Worm (Caenorhabditis elegans): ENCODE measurements around the gene chil-16.
A peak's percentile ranks its signal among the peaks of the same experiment; 100 is the strongest.

Gene chil-16

DNA sequence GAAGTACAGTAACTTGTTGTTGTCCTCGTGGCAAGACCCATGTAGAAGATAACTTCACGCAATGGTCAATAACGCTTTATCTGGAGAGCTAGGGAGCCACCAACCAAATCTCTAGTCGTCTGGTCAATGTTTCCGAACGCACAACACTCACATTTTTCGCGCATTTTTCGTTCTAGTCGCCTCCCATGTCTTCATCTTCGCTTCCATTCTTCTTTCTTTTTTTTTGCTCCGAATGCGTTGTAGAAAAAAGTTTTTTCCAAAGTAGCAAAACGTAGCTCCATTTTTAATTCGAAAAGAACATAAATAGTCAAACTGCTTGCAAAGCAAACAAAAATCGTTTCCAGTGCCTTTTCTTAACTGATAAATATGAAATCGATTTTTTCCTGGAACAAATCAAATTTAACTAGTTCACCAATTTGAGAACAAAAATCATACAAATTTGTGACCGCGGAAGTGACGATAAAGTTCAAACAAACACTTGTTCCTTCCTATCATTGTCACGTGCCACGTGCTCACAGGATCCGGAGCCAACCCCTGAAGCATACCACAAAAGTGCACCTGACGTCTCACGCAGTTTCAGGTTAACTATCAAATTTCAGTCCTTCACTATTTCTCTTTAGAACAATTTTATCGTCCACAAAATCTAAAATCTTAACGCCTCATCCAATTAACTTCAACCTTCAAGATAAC, 22.8 kb downstream of the chil-16 start:
- TF ChIP-seq pqm-1 (tag; optimal IDR thresholded peaks at IDR 0.05): peak; percentile 55
- no peak for TF ChIP-seq sea-2 (GFP tag; optimal IDR thresholded peaks at IDR 0.05)
- TF ChIP-seq nhr-11 (tag; optimal IDR thresholded peaks at IDR 0.05): no peak
- peak; percentile 26 for TF ChIP-seq jun-1 (tag; optimal IDR thresholded peaks at IDR 0.05)
- peak; percentile 13 for TF ChIP-seq pha-4 (tag; optimal IDR thresholded peaks at IDR 0.05)
- peak; percentile 39 for TF ChIP-seq elt-2 (tag; optimal IDR thresholded peaks at IDR 0.05)

DNA sequence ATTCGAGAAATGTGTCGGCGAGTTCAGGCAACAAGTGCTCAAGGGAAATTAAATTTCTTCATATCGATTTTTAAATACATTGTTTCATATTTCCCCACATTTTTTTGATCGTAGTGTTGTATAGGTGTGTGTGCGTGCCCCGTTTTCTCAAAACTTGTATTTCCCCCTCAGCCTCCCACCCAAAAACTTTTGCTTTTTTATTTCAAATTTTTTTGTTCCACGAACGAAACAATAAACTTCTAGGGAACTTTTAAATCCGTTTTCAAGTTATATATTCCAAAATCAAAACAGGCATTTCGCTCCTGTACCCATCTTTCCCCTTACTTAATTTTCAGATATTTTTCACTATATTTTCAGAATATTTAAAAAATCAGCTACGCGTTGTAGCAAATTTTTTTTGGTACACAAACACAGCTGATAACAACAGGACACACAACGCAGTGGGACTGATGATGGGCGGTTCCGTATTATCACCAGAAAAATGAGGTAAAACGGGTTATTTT, 23.6 kb downstream of the chil-16 start, which contains the start of the genes M176.4 and M176.16:
M176.4 (plus strand) TSS at position 301 of the 503 bp plus-strand sequence.
M176.16 (plus strand) TSS at position 453 of the 503 bp plus-strand sequence.
- TF ChIP-seq fkh-10 (GFP tag; optimal IDR thresholded peaks at IDR 0.05) (no peak), unc-62 (GFP tag; optimal IDR thresholded peaks at IDR 0.05) (no peak), nhr-23 (tag; optimal IDR thresholded peaks at IDR 0.05) (no peak), zag-1 (tag; optimal IDR thresholded peaks at IDR 0.05) (no peak), lin-15B (tag; optimal IDR thresholded peaks at IDR 0.05) (no peak), daf-12 (tag; optimal IDR thresholded peaks at IDR 0.05) (no peak), elt-2 (tag; optimal IDR thresholded peaks at IDR 0.05) (peak; percentile 38), tbx-2 (tag; optimal IDR thresholded peaks at IDR 0.05) (no peak)

DNA sequence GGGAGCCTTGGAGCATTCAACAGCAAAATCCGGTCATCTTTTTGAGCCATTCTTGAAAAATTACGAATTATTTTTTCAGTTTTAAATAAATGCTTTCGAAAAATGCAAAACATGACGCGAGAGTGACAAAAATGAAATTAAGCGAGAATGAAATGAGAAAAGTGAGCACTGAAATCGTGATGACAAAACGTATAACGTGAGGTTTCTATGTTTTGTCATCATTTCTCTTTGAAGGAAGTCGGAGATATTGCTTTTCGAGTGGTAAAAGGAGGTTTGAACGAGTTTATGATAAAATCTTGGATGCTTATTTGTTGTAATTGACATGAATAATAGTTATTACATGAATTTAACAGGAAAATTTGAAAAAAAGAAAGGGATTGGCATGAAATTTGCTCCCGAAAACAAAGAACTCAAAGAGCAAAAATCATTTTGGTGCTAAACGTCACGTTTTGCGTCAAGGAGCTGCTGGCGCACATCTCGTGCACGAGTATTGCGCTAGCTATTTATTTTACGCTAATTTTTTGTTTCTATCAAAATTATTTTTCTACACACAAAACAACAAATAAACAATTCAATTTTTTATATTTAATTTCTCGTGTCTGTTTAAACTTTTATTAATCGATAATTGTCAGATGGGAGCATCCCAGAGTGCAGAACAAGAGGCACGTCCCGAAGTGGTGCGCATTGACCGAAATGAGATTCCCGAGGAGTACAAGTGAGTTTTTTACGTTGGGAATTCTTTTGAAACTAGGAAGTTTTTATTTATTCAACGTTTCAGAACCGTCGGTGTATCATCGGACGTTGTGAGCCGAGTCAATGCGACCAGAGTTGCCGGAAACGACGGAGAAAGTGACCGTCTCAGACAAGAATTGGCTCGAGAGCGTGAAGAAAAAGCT, 25.1 kb downstream of the chil-16 start, which contains the start of the genes gss-1 and chch-3:
gss-1 (minus strand) TSS at position 51 of the 896 bp plus-strand sequence.
chch-3 (plus strand) TSS at position 633 of the 896 bp plus-strand sequence.
- TF ChIP-seq nhr-77 (tag; optimal IDR thresholded peaks at IDR 0.05) (no peak), nhr-43 (tag; optimal IDR thresholded peaks at IDR 0.05; ENCODE audit: poor library complexity, severe bottlenecking) (peak; percentile 40), mdl-1 (tag; optimal IDR thresholded peaks at IDR 0.05) (no peak), pqm-1 (tag; optimal IDR thresholded peaks at IDR 0.05) (peak; percentile 0), ama-1 (optimal IDR thresholded peaks at IDR 0.05) (no peak), ZK546.5 (tag; optimal IDR thresholded peaks at IDR 0.05) (no peak), snpc-4 (tag; optimal IDR thresholded peaks at IDR 0.05) (peak; percentile 64), elt-1 (tag; optimal IDR thresholded peaks at IDR 0.05) (no peak), unc-62 (GFP tag; optimal IDR thresholded peaks at IDR 0.05) (no peak), ceh-82 (tag; optimal IDR thresholded peaks at IDR 0.05) (no peak), pha-4 (tag; optimal IDR thresholded peaks at IDR 0.05) (peak; percentile 75), ztf-11 (tag; optimal IDR thresholded peaks at IDR 0.05) (no peak), lin-15B (tag; optimal IDR thresholded peaks at IDR 0.05) (peak; percentile 55), lin-39 (tag; optimal IDR thresholded peaks at IDR 0.05) (peak; percentile 55), unc-39 (tag; optimal IDR thresholded peaks at IDR 0.05) (no peak), zag-1 (tag; optimal IDR thresholded peaks at IDR 0.05) (no peak), R02D3.7 (tag; optimal IDR thresholded peaks at IDR 0.05) (no peak), elt-2 (tag; optimal IDR thresholded peaks at IDR 0.05) (peak; percentile 54), nhr-23 (tag; optimal IDR thresholded peaks at IDR 0.05) (peak; percentile 32), fkh-2 (tag; optimal IDR thresholded peaks at IDR 0.05) (no peak), nhr-11 (tag; optimal IDR thresholded peaks at IDR 0.05) (no peak), elt-3 (tag; optimal IDR thresholded peaks at IDR 0.05) (no peak)

DNA sequence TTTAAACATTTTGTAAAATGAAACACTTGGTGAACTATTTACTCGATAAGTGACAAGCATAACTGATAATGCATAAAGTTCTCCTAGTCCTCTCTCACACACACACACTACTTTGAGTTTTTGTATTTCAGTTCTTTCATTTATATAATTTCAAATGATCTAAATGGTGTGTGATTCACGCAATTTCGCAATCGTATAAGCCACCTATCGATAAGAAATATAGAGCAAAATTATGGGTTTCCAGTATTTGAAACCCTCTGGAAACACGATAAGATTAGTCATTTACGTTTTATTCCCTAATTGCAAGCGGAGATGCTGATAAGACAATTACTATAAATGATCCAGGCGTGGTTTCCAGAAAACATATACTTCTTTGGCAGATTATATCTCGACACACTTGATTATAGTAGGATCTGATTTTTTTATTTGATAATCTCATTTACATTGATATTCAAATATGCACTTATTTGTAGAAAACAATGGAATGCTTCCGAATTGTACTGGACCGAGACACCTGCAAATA, 29.6 kb downstream of the chil-16 start, which contains the start of gene arrd-3:
arrd-3 (plus strand) TSS at position 473 of the 523 bp plus-strand sequence.
- no peak for TF ChIP-seq fkh-10 (GFP tag; optimal IDR thresholded peaks at IDR 0.05)
- peak; percentile 73 for TF ChIP-seq elt-2 (tag; optimal IDR thresholded peaks at IDR 0.05)
- peak; percentile 87 for TF ChIP-seq pqm-1 (tag; optimal IDR thresholded peaks at IDR 0.05)

DNA sequence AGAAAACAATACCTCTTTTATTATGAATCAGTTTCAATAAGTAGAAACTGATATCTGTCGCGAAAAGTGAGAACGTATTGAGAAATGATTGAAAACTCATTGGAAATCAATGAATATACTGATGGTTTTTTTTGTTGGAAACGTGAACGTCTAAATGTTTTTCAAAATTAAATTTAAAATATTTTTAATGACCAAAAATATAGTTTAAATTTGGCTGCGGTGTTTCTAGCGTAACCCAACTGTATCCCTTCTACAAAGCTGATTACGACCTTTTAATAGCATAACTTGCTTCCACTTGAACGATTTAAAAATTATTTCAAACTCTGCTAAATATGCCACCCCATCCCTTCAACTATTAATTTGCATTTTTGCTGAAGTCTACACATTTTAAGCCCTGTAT, 30.2 kb downstream of the chil-16 start, which contains the start of gene M176.9:
M176.9 (minus strand) TSS at position 101 of the 400 bp plus-strand sequence.
- no peak for TF ChIP-seq pqm-1 (tag; optimal IDR thresholded peaks at IDR 0.05)
- TF ChIP-seq ceh-82 (tag; optimal IDR thresholded peaks at IDR 0.05): no peak
- TF ChIP-seq nhr-25 (tag; optimal IDR thresholded peaks at IDR 0.05): no peak
- TF ChIP-seq pha-4 (tag; optimal IDR thresholded peaks at IDR 0.05): no peak
- no peak for TF ChIP-seq hmg-11 (tag; optimal IDR thresholded peaks at IDR 0.05)
- no peak for TF ChIP-seq elt-2 (tag; optimal IDR thresholded peaks at IDR 0.05)
- no peak for TF ChIP-seq fkh-10 (GFP tag; optimal IDR thresholded peaks at IDR 0.05)
- no peak for TF ChIP-seq nhr-77 (tag; optimal IDR thresholded peaks at IDR 0.05)
- no peak for TF ChIP-seq nhr-23 (tag; optimal IDR thresholded peaks at IDR 0.05)
- no peak for TF ChIP-seq nhr-237 (tag; optimal IDR thresholded peaks at IDR 0.05)
- no peak for TF ChIP-seq skn-1 (tag; optimal IDR thresholded peaks at IDR 0.05)
- TF ChIP-seq unc-62 (GFP tag; optimal IDR thresholded peaks at IDR 0.05): no peak
- TF ChIP-seq zag-1 (tag; optimal IDR thresholded peaks at IDR 0.05): no peak

Data from whole organism, L3 larva.